Fruit fly (Drosophila melanogaster) whole organism, embryonic: ENCODE data around the gene CG9776.

Experiments used
- Ada2b ChIP-seq: fragments of 200-800 bp; sonication (Bioruptor generic); IDR thresholded peaks from 2 replicates; pipeline ENCODE4 v1.3.6; 2022; ENCODE audit warnings: missing biosample characterization, missing genetic modification characterization
- Antp ChIP-seq: fragments of 200-800 bp; sonication (Bioruptor generic); optimal IDR thresholded peaks from 3 replicates; lab custom pipeline; 2016; ENCODE audit warnings: missing biosample characterization, missing genetic modification characterization
- BtbVII ChIP-seq: fragments of 200-800 bp; sonication (Bioruptor generic); optimal IDR thresholded peaks from 3 replicates; lab custom pipeline; 2017; ENCODE audit warnings: missing biosample characterization, mild to moderate bottlenecking, missing genetic modification characterization
- CG10209 ChIP-seq: fragments of 200-800 bp; sonication (Bioruptor generic); optimal IDR thresholded peaks from 3 replicates; lab custom pipeline; 2017; ENCODE audit warnings: missing biosample characterization, mild to moderate bottlenecking, missing genetic modification characterization, missing genetic modification reagents
- CG10274 ChIP-seq: fragments of 200-800 bp; sonication (Bioruptor generic); optimal IDR thresholded peaks from 3 replicates; lab custom pipeline; 2017; ENCODE audit warnings: missing biosample characterization, mild to moderate bottlenecking, missing genetic modification characterization
- CG12299 ChIP-seq: fragments of 200-800 bp; sonication (Bioruptor generic); optimal IDR thresholded peaks from 2 replicates; lab custom pipeline; 2018; ENCODE audit warnings: missing biosample characterization, mild to moderate bottlenecking, missing genetic modification characterization
- CG15073 ChIP-seq: fragments of 200-800 bp; sonication (Bioruptor generic); optimal IDR thresholded peaks from 2 replicates; lab custom pipeline; 2016; ENCODE audit warnings: missing biosample characterization, missing genetic modification characterization
- CG15514 ChIP-seq: fragments of 200-800 bp; sonication (Bioruptor generic); optimal IDR thresholded peaks from 3 replicates; lab custom pipeline; 2017; ENCODE audit warnings: missing biosample characterization, missing genetic modification characterization, mild to moderate bottlenecking, moderate library complexity, missing genetic modification reagents
- CG1602 ChIP-seq: fragments of 200-800 bp; sonication (Bioruptor generic); optimal IDR thresholded peaks from 3 replicates; lab custom pipeline; 2016; ENCODE audit warnings: missing biosample characterization, missing genetic modification characterization
- CG16863 ChIP-seq: fragments of 200-800 bp; sonication (Bioruptor generic); optimal IDR thresholded peaks from 3 replicates; lab custom pipeline; 2016; ENCODE audit warnings: missing biosample characterization, missing genetic modification characterization
- CG18619 ChIP-seq: fragments of 200-800 bp; sonication (Bioruptor generic); optimal IDR thresholded peaks from 3 replicates; lab custom pipeline; 2017; ENCODE audit warnings: missing biosample characterization, mild to moderate bottlenecking, missing genetic modification characterization
- CG2712 ChIP-seq: fragments of 200-800 bp; optimal IDR thresholded peaks from 3 replicates; lab custom pipeline; 2019; ENCODE audit warnings: missing biosample characterization, mild to moderate bottlenecking, missing genetic modification characterization, moderate library complexity
- CG30431 ChIP-seq: fragments of 200-800 bp; sonication (Bioruptor generic); optimal IDR thresholded peaks from 2 replicates; lab custom pipeline; 2017; ENCODE audit warnings: missing biosample characterization, missing genetic modification characterization
- CG32767 ChIP-seq: fragments of 200-800 bp; sonication (Bioruptor generic); IDR thresholded peaks from 2 replicates; pipeline ENCODE4 v1.3.6; 2022; ENCODE audit warnings: missing biosample characterization, missing genetic modification characterization
- CG6791 ChIP-seq: fragments of 200-800 bp; sonication (Bioruptor generic); IDR thresholded peaks from 3 replicates; pipeline ENCODE4 v1.3.6; 2022; ENCODE audit warnings: missing biosample characterization, missing genetic modification characterization; ENCODE audit not compliant: partially characterized antibody
- CG7556 ChIP-seq: fragments of 200-800 bp; sonication (Bioruptor generic); optimal IDR thresholded peaks from 2 replicates; lab custom pipeline; 2017; ENCODE audit warnings: missing biosample characterization, mild to moderate bottlenecking, missing genetic modification characterization
- CG7839 ChIP-seq: fragments of 200-800 bp; sonication (Bioruptor generic); optimal IDR thresholded peaks from 3 replicates; lab custom pipeline; 2018; ENCODE audit warnings: missing biosample characterization, mild to moderate bottlenecking, missing genetic modification characterization, moderate library complexity
- CG8290 ChIP-seq, 3 experiments: fragments of 200-800 bp; sonication (Bioruptor generic); optimal IDR thresholded peaks; 2 replicates each; lab custom pipeline; 2016 to 2019; ENCODE audit warnings: missing biosample characterization in 3 of 3, missing genetic modification characterization in 3 of 3, mild to moderate bottlenecking in 2 of 3, moderate library complexity in 1 of 3
- CoRest ChIP-seq: fragments of 200-800 bp; sonication (Bioruptor generic); optimal IDR thresholded peaks from 3 replicates; lab custom pipeline; 2018; ENCODE audit warnings: missing biosample characterization, mild to moderate bottlenecking, missing genetic modification characterization, moderate library complexity
- Gug ChIP-seq: fragments of 200-800 bp; sonication (Bioruptor generic); IDR thresholded peaks from 4 replicates; pipeline ENCODE4 v1.3.6; 2022; ENCODE audit warnings: missing biosample characterization, missing genetic modification characterization
- HLHmδ ChIP-seq: fragments of 200-800 bp; sonication (Bioruptor generic); optimal IDR thresholded peaks from 2 replicates; lab custom pipeline; 2018; ENCODE audit warnings: missing biosample characterization, mild to moderate bottlenecking, missing genetic modification characterization, moderate library complexity
- Hand ChIP-seq: fragments of 200-800 bp; sonication (Bioruptor generic); optimal IDR thresholded peaks from 2 replicates; lab custom pipeline; 2017; ENCODE audit warnings: mild to moderate bottlenecking, missing biosample characterization, missing genetic modification reagents, missing genetic modification characterization
- HmgZ ChIP-seq: fragments of 200-800 bp; sonication (Bioruptor generic); optimal IDR thresholded peaks from 2 replicates; lab custom pipeline; 2018; ENCODE audit warnings: missing biosample characterization, mild to moderate bottlenecking, missing genetic modification characterization
- Jarid2 ChIP-seq: fragments of 200-800 bp; sonication (Bioruptor generic); optimal IDR thresholded peaks from 3 replicates; lab custom pipeline; 2017; ENCODE audit warnings: mild to moderate bottlenecking, missing biosample characterization, missing genetic modification reagents, missing genetic modification characterization
- Meics ChIP-seq: fragments of 200-800 bp; sonication (Bioruptor generic); optimal IDR thresholded peaks from 2 replicates; lab custom pipeline; 2017; ENCODE audit warnings: missing biosample characterization, mild to moderate bottlenecking, missing genetic modification characterization
- Mes4 ChIP-seq: fragments of 200-800 bp; sonication (Bioruptor generic); optimal IDR thresholded peaks from 2 replicates; lab custom pipeline; 2016; ENCODE audit warnings: missing biosample characterization, missing genetic modification characterization
- Myb ChIP-seq: fragments of 200-800 bp; sonication (Bioruptor generic); optimal IDR thresholded peaks from 2 replicates; lab custom pipeline; 2016; ENCODE audit warnings: missing biosample characterization, missing genetic modification characterization
- NFAT ChIP-seq: fragments of 200-800 bp; sonication (Bioruptor generic); IDR thresholded peaks from 2 replicates; pipeline ENCODE4 v1.3.6; 2022; ENCODE audit warnings: missing biosample characterization, missing genetic modification characterization
- amos ChIP-seq: fragments of 200-800 bp; sonication (Bioruptor generic); IDR thresholded peaks from 2 replicates; pipeline ENCODE4 v1.3.6; 2022; ENCODE audit warnings: missing biosample characterization, missing genetic modification characterization; ENCODE audit not compliant: partially characterized antibody
- ash1 ChIP-seq: fragments of 200-800 bp; sonication (Bioruptor generic); optimal IDR thresholded peaks from 2 replicates; lab custom pipeline; 2018; ENCODE audit warnings: missing biosample characterization, mild to moderate bottlenecking, missing genetic modification characterization
- cg ChIP-seq: fragments of 200-800 bp; sonication (Bioruptor generic); optimal IDR thresholded peaks from 3 replicates; lab custom pipeline; 2019; ENCODE audit warnings: missing biosample characterization, mild to moderate bottlenecking, missing genetic modification characterization, moderate library complexity
- cwo ChIP-seq: fragments of 200-800 bp; sonication (Bioruptor generic); optimal IDR thresholded peaks from 3 replicates; lab custom pipeline; 2017; ENCODE audit warnings: missing biosample characterization, missing genetic modification characterization, mild to moderate bottlenecking, moderate library complexity, missing genetic modification reagents
- h ChIP-seq: fragments of >200 bp; optimal IDR thresholded peaks from 2 replicates; lab custom pipeline; 2017
- klu ChIP-seq: fragments of 200-800 bp; sonication (Bioruptor generic); IDR thresholded peaks from 2 replicates; pipeline ENCODE4 v1.3.6; 2022; ENCODE audit warnings: missing biosample characterization, missing genetic modification characterization
- knrl ChIP-seq: fragments of 200-800 bp; sonication (Bioruptor generic); IDR thresholded peaks from 3 replicates; pipeline ENCODE4 v1.3.6; 2022; ENCODE audit warnings: missing biosample characterization, missing genetic modification characterization; ENCODE audit not compliant: partially characterized antibody
- lilli ChIP-seq: fragments of 200-800 bp; sonication (Bioruptor generic); optimal IDR thresholded peaks from 3 replicates; lab custom pipeline; 2016; ENCODE audit warnings: missing biosample characterization, missing genetic modification characterization
- lov ChIP-seq, 2 experiments: fragments of 200-800 bp in 1 of 2; fragments of >200 bp in 1 of 2; sonication (Bioruptor generic) in 1 of 2; IDR thresholded peaks in 1 of 2; optimal IDR thresholded peaks in 1 of 2; 2 replicates in 1 of 2; 3 replicates in 1 of 2; pipeline versions ENCODE4 v1.3.6 to Lab custom; 2017 to 2022; ENCODE audit warnings: missing biosample characterization in 1 of 2, missing genetic modification characterization in 1 of 2
- pzg ChIP-seq: fragments of 200-800 bp; sonication (Bioruptor generic); optimal IDR thresholded peaks from 3 replicates; lab custom pipeline; 2018; ENCODE audit warnings: missing biosample characterization, mild to moderate bottlenecking, missing genetic modification characterization, moderate library complexity
- rib ChIP-seq: fragments of 200-800 bp; sonication (Bioruptor generic); IDR thresholded peaks from 2 replicates; pipeline ENCODE4 v1.3.6; 2022; ENCODE audit warnings: missing biosample characterization, missing genetic modification characterization
- slou ChIP-seq: fragments of 200-800 bp; sonication (Bioruptor generic); optimal IDR thresholded peaks from 3 replicates; lab custom pipeline; 2016; ENCODE audit warnings: missing biosample characterization, missing genetic modification characterization
- sob ChIP-seq: fragments of 200-800 bp; sonication (Bioruptor generic); IDR thresholded peaks from 2 replicates; pipeline ENCODE4 v1.3.6; 2022; ENCODE audit warnings: missing biosample characterization, missing genetic modification characterization
- toy ChIP-seq: fragments of 200-800 bp; sonication (Bioruptor generic); IDR thresholded peaks from 2 replicates; pipeline ENCODE4 v1.3.6; 2022; ENCODE audit warnings: missing biosample characterization, missing genetic modification characterization
- ttk ChIP-seq: fragments of 200-800 bp; sonication (Bioruptor generic); IDR thresholded peaks from 2 replicates; pipeline ENCODE4 v2.1.2; 2022; ENCODE audit warnings: missing biosample characterization, missing genetic modification characterization
- tup ChIP-seq: fragments of 200-800 bp; sonication (Bioruptor generic); optimal IDR thresholded peaks from 2 replicates; lab custom pipeline; 2016; ENCODE audit warnings: missing biosample characterization, mild to moderate bottlenecking, missing genetic modification characterization, moderate library complexity
- vvl ChIP-seq: fragments of 200-800 bp; sonication (Bioruptor generic); IDR thresholded peaks from 2 replicates; pipeline ENCODE4 v1.3.6; 2022; ENCODE audit warnings: missing biosample characterization, missing genetic modification characterization
- z ChIP-seq: fragments of 200-800 bp; sonication (Bioruptor generic); IDR thresholded peaks from 3 replicates; pipeline ENCODE4 v1.3.6; 2022; ENCODE audit warnings: missing biosample characterization, missing genetic modification characterization

Gene CG9776

dm6 chr3R:4378363-4379354 is 44.8 kb upstream of the CG9776 start, which contains the start of gene Sfxn1-3 (continued):
- peak; percentile 49 for TF ChIP-seq pzg (GFP tag; lab: Kevin White, UChicago)
- peak; percentile 70 for TF ChIP-seq NFAT (GFP tag; lab: Robert Waterston, UW)
- TF ChIP-seq HmgZ (tag; lab: Kevin White, UChicago) = peak; percentile 71
- no peak for TF ChIP-seq lov (optimal IDR thresholded peaks at IDR 0.05; lab: Kevin White, UChicago)
- 0 out of 3 replicates have a peak, but pooled peaks have one; percentile 45 for TF ChIP-seq lov (GFP tag; IDR thresholded peaks at IDR 0.05; lab: Robert Waterston, UW)
- 0 out of 3 replicates have a peak, but pooled peaks have one; percentile 39 for TF ChIP-seq z (GFP tag; lab: Robert Waterston, UW)
- TF ChIP-seq CG1602 (GFP tag; lab: Kevin White, UChicago) = peak; percentile 16
- peak; percentile 55 for TF ChIP-seq sob (GFP tag; lab: Robert Waterston, UW)
- TF ChIP-seq amos (GFP tag; lab: Robert Waterston, UW) = peak; percentile 47; the same call in 1 of the 2 replicates
- TF ChIP-seq CG15073 (GFP tag; lab: Kevin White, UChicago) = no peak
- TF ChIP-seq CG7839 = peak; percentile 33
- peak; percentile 62; the same call in 1 of the 3 replicates for TF ChIP-seq CG6791
- TF ChIP-seq Myb (GFP tag; lab: Kevin White, UChicago) = peak; percentile 33
- peak; percentile 83 for TF ChIP-seq BtbVII
- TF ChIP-seq CG7556 = peak; percentile 19
- peak; percentile 62 for TF ChIP-seq cg (GFP tag; lab: Kevin White, UChicago)
- TF ChIP-seq CG30431 (GFP tag; lab: Kevin White, UChicago) = no peak
- peak; percentile 23 for TF ChIP-seq CoRest (tag; lab: Kevin White, UChicago)
- TF ChIP-seq lilli = peak; percentile 43
- TF ChIP-seq CG12299 (tag; lab: Kevin White, UChicago) = peak; percentile 50
- no peak for TF ChIP-seq toy (GFP tag; lab: Robert Waterston, UW)
- 0 out of 4 replicates have a peak, but pooled peaks have one; percentile 36 for TF ChIP-seq Gug (GFP tag; lab: Robert Waterston, UW)
- TF ChIP-seq rib (GFP tag; lab: Robert Waterston, UW) = 0 out of 2 replicates have a peak, but pooled peaks have one; percentile 51
- TF ChIP-seq CG16863 (GFP tag; lab: Kevin White, UChicago) = peak; percentile 10
- TF ChIP-seq Jarid2 (GFP tag; lab: Kevin White, UChicago) = peak; percentile 92
- peak; percentile 55; the same call in 1 of the 2 replicates for TF ChIP-seq ttk (GFP tag; lab: Robert Waterston, UW)
- peak; percentile 36 for TF ChIP-seq CG8290 (GFP tag; optimal IDR thresholded peaks at IDR 0.05; lab: Kevin White, UChicago)
- TF ChIP-seq CG8290 (tag; optimal IDR thresholded peaks at IDR 0.05; lab: Kevin White, UChicago) = peak in 1 of 2 experiments; percentile 80
- peak; percentile 21 for TF ChIP-seq CG2712 (tag; lab: Kevin White, UChicago)
- TF ChIP-seq tup (GFP tag; lab: Kevin White, UChicago) = no peak
- TF ChIP-seq Meics (GFP tag; lab: Kevin White, UChicago) = peak; percentile 45
- peak; percentile 84 for TF ChIP-seq HLHmδ (GFP tag; lab: Kevin White, UChicago)
- TF ChIP-seq Antp = peak; percentile 30
- no peak for TF ChIP-seq CG10274 (GFP tag; lab: Kevin White, UChicago)
- peak; percentile 63 for TF ChIP-seq Hand (GFP tag; lab: Kevin White, UChicago)
- peak; percentile 45; the same call in 1 of the 2 replicates for TF ChIP-seq CG32767
- peak; percentile 19; the same call in 1 of the 3 replicates for TF ChIP-seq knrl
- no peak for TF ChIP-seq h
- peak; percentile 22 for TF ChIP-seq CG10209
- peak; percentile 2 for TF ChIP-seq Mes4 (GFP tag; lab: Kevin White, UChicago)
- TF ChIP-seq klu = no peak
- no peak for TF ChIP-seq CG18619 (GFP tag; lab: Kevin White, UChicago)
- no peak for TF ChIP-seq slou (GFP tag; lab: Kevin White, UChicago)
- TF ChIP-seq ash1 = peak; percentile 65
- TF ChIP-seq vvl = peak; percentile 54; the same call in 1 of the 2 replicates
- TF ChIP-seq cwo (GFP tag; lab: Kevin White, UChicago) = peak; percentile 73
- peak; percentile 51 for TF ChIP-seq CG15514 (GFP tag; lab: Kevin White, UChicago)
- peak; percentile 37; the same call in 1 of the 2 replicates for TF ChIP-seq Ada2b (GFP tag; lab: Robert Waterston, UW)
